Worm (Caenorhabditis elegans) whole organism, mixed stage, embryonic: Measurements from ENCODE around the gene clec-233.

ENCODE experiments used
- M03D4.4 ChIP-seq: sonication (generic microtip); optimal IDR thresholded peaks from 2 replicates; lab custom pipeline; 2017; ENCODE audit warnings: mild to moderate bottlenecking, missing genetic modification characterization, missing compliant biosample characterization
- bed-3 ChIP-seq: fragments of 200-800 bp; sonication (Bioruptor generic); optimal IDR thresholded peaks from 3 replicates; lab custom pipeline; 2018; ENCODE audit warnings: mild to moderate bottlenecking, missing genetic modification characterization, moderate library complexity, missing compliant biosample characterization
- blmp-1 ChIP-seq: fragments of 150-350 bp; optimal IDR thresholded peaks from 2 replicates; lab custom pipeline; 2014; ENCODE audit warnings: missing biosample characterization, missing genetic modification characterization
- ceh-39 ChIP-seq: fragments of 150-350 bp; optimal IDR thresholded peaks from 2 replicates; lab custom pipeline; 2014; ENCODE audit warnings: missing biosample characterization, missing genetic modification characterization
- ces-1 ChIP-seq: fragments of 150-350 bp; optimal IDR thresholded peaks from 2 replicates; lab custom pipeline; 2014; ENCODE audit warnings: missing biosample characterization, missing genetic modification reagents, missing genetic modification characterization
- cnd-1 ChIP-seq: fragments of 200-800 bp; sonication (Bioruptor generic); optimal IDR thresholded peaks from 2 replicates; lab custom pipeline; 2018; ENCODE audit warnings: mild to moderate bottlenecking, missing genetic modification characterization, missing compliant biosample characterization
- drap-1 ChIP-seq: fragments of 200-800 bp; sonication (Bioruptor generic); optimal IDR thresholded peaks from 3 replicates; lab custom pipeline; 2018; ENCODE audit warnings: mild to moderate bottlenecking, missing genetic modification characterization, missing compliant biosample characterization
- elt-1 ChIP-seq: sonication (generic microtip); optimal IDR thresholded peaks from 2 replicates; lab custom pipeline; 2017; ENCODE audit warnings: missing genetic modification characterization, mild to moderate bottlenecking, missing compliant biosample characterization, antibody characterized with exemption, moderate library complexity, borderline replicate concordance; ENCODE audit not compliant: insufficient read depth
- elt-3 ChIP-seq: fragments of 150-350 bp; optimal IDR thresholded peaks from 2 replicates; lab custom pipeline; 2014; ENCODE audit warnings: missing biosample characterization, missing genetic modification characterization
- ham-2 ChIP-seq: fragments of 200-800 bp; sonication (Bioruptor generic); optimal IDR thresholded peaks from 2 replicates; lab custom pipeline; 2018; ENCODE audit warnings: mild to moderate bottlenecking, missing genetic modification characterization, missing compliant biosample characterization
- hlh-1 ChIP-seq: fragments of 150-350 bp; optimal IDR thresholded peaks from 2 replicates; lab custom pipeline; 2014; ENCODE audit warnings: missing biosample characterization, missing genetic modification reagents, missing genetic modification characterization
- lin-13 ChIP-seq: fragments of 150-350 bp; optimal IDR thresholded peaks from 2 replicates; lab custom pipeline; 2014; ENCODE audit warnings: missing biosample characterization, missing genetic modification characterization
- lin-32 ChIP-seq: fragments of 200-800 bp; sonication (Bioruptor generic); optimal IDR thresholded peaks from 2 replicates; lab custom pipeline; 2018; ENCODE audit warnings: mild to moderate bottlenecking, missing genetic modification characterization, missing compliant biosample characterization
- lsy-2 ChIP-seq: fragments of 150-350 bp; optimal IDR thresholded peaks from 2 replicates; lab custom pipeline; 2014; ENCODE audit warnings: missing biosample characterization, missing genetic modification characterization
- mab-5 ChIP-seq: fragments of 150-350 bp; optimal IDR thresholded peaks from 2 replicates; lab custom pipeline; 2014; ENCODE audit warnings: missing biosample characterization, missing genetic modification characterization
- mep-1 ChIP-seq: fragments of 150-350 bp; optimal IDR thresholded peaks from 2 replicates; lab custom pipeline; 2017; ENCODE audit warnings: missing biosample characterization, missing genetic modification reagents, missing genetic modification characterization, inconsistent platforms
- mls-2 ChIP-seq: sonication (generic microtip); optimal IDR thresholded peaks from 2 replicates; lab custom pipeline; 2016; ENCODE audit warnings: mild to moderate bottlenecking, missing genetic modification characterization, moderate library complexity, missing compliant biosample characterization
- nhr-12 ChIP-seq: fragments of 150-350 bp; optimal IDR thresholded peaks from 2 replicates; lab custom pipeline; 2014; ENCODE audit warnings: missing biosample characterization, missing genetic modification characterization
- nhr-2 ChIP-seq: fragments of 150-350 bp; optimal IDR thresholded peaks from 2 replicates; lab custom pipeline; 2014; ENCODE audit warnings: missing biosample characterization, missing genetic modification characterization
- nhr-237 ChIP-seq: fragments of 150-350 bp; optimal IDR thresholded peaks from 2 replicates; lab custom pipeline; 2014; ENCODE audit warnings: missing biosample characterization, missing genetic modification characterization
- nhr-28 ChIP-seq: fragments of 150-350 bp; optimal IDR thresholded peaks from 2 replicates; lab custom pipeline; 2014; ENCODE audit warnings: missing biosample characterization, missing genetic modification characterization
- nhr-76 ChIP-seq: sonication (generic microtip); optimal IDR thresholded peaks from 2 replicates; lab custom pipeline; 2017; ENCODE audit warnings: missing biosample characterization, missing genetic modification characterization
- snpc-4 ChIP-seq: fragments of 150-350 bp; optimal IDR thresholded peaks from 2 replicates; lab custom pipeline; 2014; ENCODE audit warnings: missing biosample characterization, missing genetic modification characterization
- sptf-1 ChIP-seq: sonication (generic microtip); optimal IDR thresholded peaks from 2 replicates; lab custom pipeline; 2017; ENCODE audit warnings: mild to moderate bottlenecking, missing genetic modification characterization, moderate library complexity, missing compliant biosample characterization
- tbx-8 ChIP-seq: fragments of 200-800 bp; sonication (Bioruptor generic); optimal IDR thresholded peaks from 2 replicates; lab custom pipeline; 2018; ENCODE audit warnings: mild to moderate bottlenecking, missing genetic modification characterization, moderate library complexity, missing compliant biosample characterization
- unc-120 ChIP-seq: sonication (generic microtip); optimal IDR thresholded peaks from 2 replicates; lab custom pipeline; 2017; ENCODE audit warnings: missing genetic modification characterization, missing compliant biosample characterization; ENCODE audit not compliant: poor library complexity, severe bottlenecking
- unc-39 ChIP-seq: fragments of 150-350 bp; optimal IDR thresholded peaks from 2 replicates; lab custom pipeline; 2014; ENCODE audit warnings: missing biosample characterization, missing genetic modification characterization
- unc-62 ChIP-seq: fragments of 150-350 bp; optimal IDR thresholded peaks from 2 replicates; lab custom pipeline; 2014; ENCODE audit warnings: missing biosample characterization, missing genetic modification reagents, missing genetic modification characterization
- zip-8 ChIP-seq: fragments of 150-350 bp; optimal IDR thresholded peaks from 2 replicates; lab custom pipeline; 2014; ENCODE audit warnings: missing biosample characterization, missing genetic modification characterization
- ztf-11 ChIP-seq: fragments of 150-350 bp; optimal IDR thresholded peaks from 2 replicates; lab custom pipeline; 2014; ENCODE audit warnings: missing biosample characterization, missing genetic modification characterization

Gene clec-233

DNA sequence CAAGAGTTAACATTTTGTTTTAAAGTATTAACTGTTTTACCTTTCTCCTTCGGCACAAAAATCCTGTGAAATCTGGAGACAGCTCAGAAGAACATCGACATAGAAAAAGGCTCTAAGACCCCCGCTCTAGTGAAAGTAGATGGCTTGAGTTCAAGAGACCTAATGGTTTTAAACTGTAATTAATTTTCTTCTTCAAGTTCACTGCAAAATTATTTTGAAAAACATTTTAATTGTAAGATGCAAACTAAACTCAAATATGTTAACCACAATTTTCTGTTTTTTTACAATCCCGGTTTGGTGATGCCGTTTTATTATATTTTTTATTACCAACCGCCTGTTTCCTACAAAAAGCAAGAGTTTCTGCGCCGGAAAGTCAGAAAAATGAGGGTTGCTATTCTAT lies at the start of gene clec-233:
Gene clec-233 (plus strand): TSS at position 301 of the 400 bp plus-strand sequence.
- TF ChIP-seq snpc-4 (tag; lab: Kevin White, UChicago) = no peak
- TF ChIP-seq sptf-1 (tag; lab: Kevin White, UChicago) = no peak
- no peak for TF ChIP-seq drap-1 (GFP tag; lab: Kevin White, UChicago)
- no peak for TF ChIP-seq nhr-237
- no peak for TF ChIP-seq nhr-12 (tag; lab: Kevin White, UChicago)
- no peak for TF ChIP-seq mls-2
- no peak for TF ChIP-seq ces-1 (GFP tag; lab: Kevin White, UChicago)
- no peak for TF ChIP-seq cnd-1 (tag; lab: Kevin White, UChicago)
- TF ChIP-seq lin-13 (tag; lab: Kevin White, UChicago) = no peak
- TF ChIP-seq lsy-2 (tag; lab: Kevin White, UChicago) = no peak
- no peak for TF ChIP-seq ham-2
- TF ChIP-seq ceh-39 (tag; lab: Kevin White, UChicago) = no peak
- no peak for TF ChIP-seq tbx-8 (GFP tag; lab: Kevin White, UChicago)
- no peak for TF ChIP-seq ztf-11 (tag; lab: Kevin White, UChicago)
- no peak for TF ChIP-seq unc-62
- TF ChIP-seq hlh-1 (tag; lab: Kevin White, UChicago) = no peak
- TF ChIP-seq elt-1 (tag; lab: Kevin White, UChicago) = no peak
- no peak for TF ChIP-seq nhr-76
- TF ChIP-seq elt-3 = no peak
- no peak for TF ChIP-seq nhr-2 (tag; lab: Kevin White, UChicago)
- TF ChIP-seq, all 35 proteins: peak for 0

DNA sequence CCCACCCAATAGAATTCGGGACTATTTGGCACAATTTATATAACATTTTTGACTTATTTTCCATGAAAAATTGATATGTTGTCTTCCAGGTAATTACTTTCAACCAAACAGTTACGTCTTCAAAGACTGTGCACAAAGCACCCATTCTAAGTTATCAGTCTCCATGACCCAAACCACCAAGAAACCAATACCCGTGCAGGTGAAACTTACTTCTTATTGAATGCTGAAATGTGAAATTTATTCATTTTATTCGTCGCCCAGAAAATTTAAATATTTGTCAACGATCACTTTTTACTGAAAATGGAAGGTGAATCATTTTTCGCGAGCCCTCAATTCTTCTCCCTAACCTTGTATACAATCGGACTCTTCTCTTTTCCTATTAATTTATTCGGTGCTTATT lies 43.2 kb upstream of the clec-233 start, which contains the start of gene srh-281:
Gene srh-281 (plus strand): TSS at position 301 of the 400 bp plus-strand sequence.
- TF ChIP-seq mab-5 (tag; lab: Kevin White, UChicago) = no peak
- TF ChIP-seq cnd-1 (tag; lab: Kevin White, UChicago) = no peak
- no peak for TF ChIP-seq snpc-4 (tag; lab: Kevin White, UChicago)
- no peak for TF ChIP-seq M03D4.4 (tag; lab: Kevin White, UChicago)
- no peak for TF ChIP-seq unc-39 (tag; lab: Kevin White, UChicago)
- no peak for TF ChIP-seq ham-2
- TF ChIP-seq blmp-1 (tag; lab: Kevin White, UChicago) = no peak
- no peak for TF ChIP-seq nhr-2 (tag; lab: Kevin White, UChicago)
- TF ChIP-seq drap-1 (GFP tag; lab: Kevin White, UChicago) = no peak
- no peak for TF ChIP-seq ztf-11 (tag; lab: Kevin White, UChicago)
- no peak for TF ChIP-seq nhr-28 (tag; lab: Kevin White, UChicago)
- TF ChIP-seq bed-3 (GFP tag; lab: Kevin White, UChicago) = no peak
- no peak for TF ChIP-seq lin-13 (tag; lab: Kevin White, UChicago)
- TF ChIP-seq unc-62 = no peak

DNA sequence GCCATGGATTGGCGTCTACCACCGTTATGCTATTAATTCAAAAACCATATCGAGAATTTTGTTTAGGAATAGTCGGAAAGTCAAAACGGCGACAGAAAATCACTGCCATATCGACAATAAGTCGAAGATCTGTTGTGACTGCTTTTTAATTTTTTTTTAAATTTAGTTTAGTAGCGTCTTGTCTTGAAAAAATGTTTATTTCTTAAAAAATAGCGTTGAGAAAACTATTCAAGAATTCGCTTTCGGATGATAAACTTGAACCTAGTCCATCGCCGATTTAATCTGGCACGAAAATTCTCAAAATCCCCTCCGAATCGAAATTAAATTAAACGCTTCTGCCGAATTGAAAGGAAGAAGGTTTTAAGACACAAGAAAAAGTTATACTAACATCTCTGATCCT lies 41.6 kb upstream of the clec-233 start, which contains the start of gene srh-279:
Gene srh-279 (plus strand): TSS at position 301 of the 400 bp plus-strand sequence.
- TF ChIP-seq hlh-1 (tag; lab: Kevin White, UChicago) = no peak

DNA sequence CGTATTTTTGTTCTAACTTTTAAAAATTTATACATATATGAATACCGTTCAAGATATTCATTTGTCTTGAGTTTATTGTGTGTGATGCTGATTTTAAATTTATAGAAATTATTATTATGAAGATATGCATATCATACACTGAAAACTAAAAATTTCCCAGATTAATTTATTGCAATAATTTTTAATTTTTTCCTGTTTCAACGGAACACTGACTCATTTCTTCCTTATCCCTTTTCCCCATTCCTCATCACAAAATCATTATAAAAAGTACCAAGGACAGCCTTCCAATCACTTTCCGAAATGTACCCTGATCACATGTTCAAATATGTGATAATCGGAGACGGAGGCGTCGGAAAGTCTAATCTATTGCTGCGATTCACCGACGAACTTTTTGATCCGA lies 39.1 kb upstream of the clec-233 start, which contains the start of gene rabr-4:
Gene rabr-4 (plus strand): TSS at position 301 of the 400 bp plus-strand sequence.
- no peak for TF ChIP-seq ceh-39 (tag; lab: Kevin White, UChicago)
- TF ChIP-seq mep-1 (tag; lab: Kevin White, UChicago) = no peak
- TF ChIP-seq ham-2 = no peak
- no peak for TF ChIP-seq ces-1 (GFP tag; lab: Kevin White, UChicago)
- no peak for TF ChIP-seq unc-62
- no peak for TF ChIP-seq hlh-1 (tag; lab: Kevin White, UChicago)
- no peak for TF ChIP-seq elt-1 (tag; lab: Kevin White, UChicago)
- no peak for TF ChIP-seq lsy-2 (tag; lab: Kevin White, UChicago)
- TF ChIP-seq cnd-1 (tag; lab: Kevin White, UChicago) = no peak
- TF ChIP-seq nhr-237 = no peak
- no peak for TF ChIP-seq M03D4.4 (tag; lab: Kevin White, UChicago)
- no peak for TF ChIP-seq bed-3 (GFP tag; lab: Kevin White, UChicago)
- no peak for TF ChIP-seq zip-8 (tag; lab: Kevin White, UChicago)

DNA sequence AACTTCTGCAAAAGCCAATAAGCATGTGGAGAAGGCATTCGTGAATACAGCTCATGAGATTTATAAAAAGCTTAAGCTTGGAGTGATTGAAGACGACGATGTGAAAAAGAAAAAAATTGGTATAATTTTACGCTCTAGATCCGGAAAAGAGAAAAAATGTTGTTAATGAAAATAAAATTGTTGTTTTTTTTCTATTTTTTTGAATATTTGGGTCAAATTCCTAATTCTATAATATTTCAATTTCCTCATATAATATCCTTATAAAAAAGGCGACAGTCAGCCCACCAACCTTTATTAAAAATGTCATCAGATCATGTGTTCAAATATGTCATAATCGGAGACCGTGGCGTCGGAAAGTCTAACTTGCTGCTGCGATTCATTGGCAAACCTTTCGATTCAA lies 38.3 kb upstream of the clec-233 start, which contains the start of gene rabr-3:
Gene rabr-3 (plus strand): TSS at position 301 of the 400 bp plus-strand sequence.
- no peak for TF ChIP-seq blmp-1 (tag; lab: Kevin White, UChicago)
- TF ChIP-seq hlh-1 (tag; lab: Kevin White, UChicago) = no peak
- TF ChIP-seq unc-62 = no peak
- TF ChIP-seq lin-32 (GFP tag; lab: Kevin White, UChicago) = no peak
- TF ChIP-seq drap-1 (GFP tag; lab: Kevin White, UChicago) = no peak
- no peak for TF ChIP-seq unc-120 (tag; lab: Kevin White, UChicago)
- no peak for TF ChIP-seq mep-1 (tag; lab: Kevin White, UChicago)
- TF ChIP-seq M03D4.4 (tag; lab: Kevin White, UChicago) = no peak
- no peak for TF ChIP-seq ces-1 (GFP tag; lab: Kevin White, UChicago)
- no peak for TF ChIP-seq tbx-8 (GFP tag; lab: Kevin White, UChicago)
